Worm (Caenorhabditis elegans) whole organism, L1 larva: ENCODE measurements around the gene F23D12.2.

ENCODE experiments used
- C16A3.4 ChIP-seq: fragments of 150-350 bp; optimal IDR thresholded peaks from 2 replicates; lab custom pipeline; 2014; ENCODE audit warnings: missing biosample characterization, missing genetic modification characterization
- ama-1 ChIP-seq: fragments of 150-350 bp; optimal IDR thresholded peaks from 2 replicates; lab custom pipeline; 2014
- blmp-1 ChIP-seq: fragments of 150-350 bp; optimal IDR thresholded peaks from 2 replicates; lab custom pipeline; 2014; ENCODE audit warnings: missing biosample characterization, missing genetic modification characterization
- ceh-63 ChIP-seq: fragments of 200-800 bp; sonication (Bioruptor generic); optimal IDR thresholded peaks from 2 replicates; lab custom pipeline; 2018; ENCODE audit warnings: mild to moderate bottlenecking, missing genetic modification characterization, missing compliant biosample characterization
- ceh-88 ChIP-seq: fragments of 200-800 bp; sonication (Bioruptor generic); IDR thresholded peaks from 2 replicates; pipeline ENCODE4 v1.3.6; 2022; ENCODE audit warnings: missing genetic modification characterization, missing compliant biosample characterization
- dpl-1 ChIP-seq, 3 experiments: fragments of 150-350 bp in 2 of 3; sonication (generic microtip) in 1 of 3; optimal IDR thresholded peaks; 2 replicates each; lab custom pipeline; 2014 to 2017; ENCODE audit warnings: missing biosample characterization in 3 of 3, missing genetic modification characterization in 3 of 3, missing genetic modification reagents in 3 of 3
- efl-1 ChIP-seq, 4 experiments: fragments of 150-350 bp; optimal IDR thresholded peaks in 3 of 4; peaks in 1 of 4; 1 replicate in 1 of 4; 2 replicates in 3 of 4; lab custom pipeline; 2014; ENCODE audit warnings: missing biosample characterization in 2 of 4, missing genetic modification characterization in 2 of 4, missing genetic modification reagents in 2 of 4
- fkh-10 ChIP-seq: sonication (generic microtip); optimal IDR thresholded peaks from 2 replicates; lab custom pipeline; 2017; ENCODE audit warnings: missing biosample characterization, missing genetic modification reagents, missing genetic modification characterization
- grh-1 ChIP-seq: fragments of 200-800 bp; sonication (Bioruptor generic); IDR thresholded peaks from 2 replicates; pipeline ENCODE4 v1.3.6; 2022; ENCODE audit warnings: missing genetic modification reagents, missing genetic modification characterization, missing compliant biosample characterization
- irx-1 ChIP-seq: sonication (generic microtip); optimal IDR thresholded peaks from 2 replicates; lab custom pipeline; 2016; ENCODE audit warnings: missing genetic modification characterization, missing compliant biosample characterization
- lsy-2 ChIP-seq, 2 experiments: fragments of 150-350 bp; optimal IDR thresholded peaks; 2 replicates each; lab custom pipeline; 2014; ENCODE audit warnings: missing biosample characterization in 2 of 2, missing genetic modification characterization in 2 of 2
- mab-9 ChIP-seq: fragments of 200-800 bp; sonication (Bioruptor generic); IDR thresholded peaks from 2 replicates; pipeline ENCODE4 v1.3.6; 2022; ENCODE audit warnings: missing genetic modification reagents, missing genetic modification characterization, missing compliant biosample characterization
- mdl-1 ChIP-seq, 2 experiments: fragments of 150-350 bp; optimal IDR thresholded peaks; 2 replicates each; lab custom pipeline; 2014 to 2017; ENCODE audit warnings: missing biosample characterization in 2 of 2, missing genetic modification characterization in 2 of 2, inconsistent platforms in 1 of 2
- nhr-12 ChIP-seq: sonication (generic microtip); optimal IDR thresholded peaks from 2 replicates; lab custom pipeline; 2017; ENCODE audit warnings: missing biosample characterization, missing genetic modification characterization
- nhr-19 ChIP-seq: fragments of 200-800 bp; sonication (Bioruptor generic); conservative IDR thresholded peaks from 2 replicates; pipeline ENCODE4 v1.3.6; 2022; ENCODE audit warnings: missing genetic modification characterization, missing compliant biosample characterization
- nhr-237 ChIP-seq: fragments of 150-350 bp; optimal IDR thresholded peaks from 2 replicates; lab custom pipeline; 2014; ENCODE audit warnings: missing biosample characterization, missing genetic modification characterization
- nhr-28 ChIP-seq: fragments of 150-350 bp; optimal IDR thresholded peaks from 2 replicates; lab custom pipeline; 2014; ENCODE audit warnings: missing biosample characterization, missing genetic modification characterization
- nhr-71 ChIP-seq: sonication (generic microtip); optimal IDR thresholded peaks from 2 replicates; lab custom pipeline; 2016; ENCODE audit warnings: mild to moderate bottlenecking, missing genetic modification characterization, moderate library complexity, missing compliant biosample characterization
- nhr-85 ChIP-seq: sonication (generic microtip); peaks from one replicate; lab custom pipeline; 2016; ENCODE audit warnings: missing genetic modification characterization, inconsistent platforms, missing compliant biosample characterization
- nhr-90 ChIP-seq: sonication (generic microtip); optimal IDR thresholded peaks from 2 replicates; lab custom pipeline; 2016; ENCODE audit warnings: mild to moderate bottlenecking, missing genetic modification characterization, missing compliant biosample characterization; ENCODE audit not compliant: poor library complexity
- rnt-1 ChIP-seq: sonication (generic microtip); optimal IDR thresholded peaks from 2 replicates; lab custom pipeline; 2016; ENCODE audit warnings: mild to moderate bottlenecking, missing genetic modification characterization, moderate library complexity, missing compliant biosample characterization
- skn-1 ChIP-seq: fragments of 150-350 bp; optimal IDR thresholded peaks from 2 replicates; lab custom pipeline; 2014; ENCODE audit warnings: missing biosample characterization, missing genetic modification characterization
- swsn-7 ChIP-seq: sonication (generic microtip); optimal IDR thresholded peaks from 2 replicates; lab custom pipeline; 2016; ENCODE audit warnings: missing genetic modification characterization, missing compliant biosample characterization
- tbx-2 ChIP-seq: sonication (generic microtip); optimal IDR thresholded peaks from 2 replicates; lab custom pipeline; 2016; ENCODE audit warnings: missing genetic modification characterization, missing compliant biosample characterization
- tlp-1 ChIP-seq: fragments of 150-350 bp; optimal IDR thresholded peaks from 2 replicates; lab custom pipeline; 2014; ENCODE audit warnings: missing biosample characterization, missing genetic modification characterization
- unc-130 ChIP-seq: fragments of 150-350 bp; optimal IDR thresholded peaks from 2 replicates; lab custom pipeline; 2017; ENCODE audit warnings: missing biosample characterization, missing genetic modification characterization, inconsistent platforms
- unc-30 ChIP-seq: sonication (generic microtip); optimal IDR thresholded peaks from 2 replicates; lab custom pipeline; 2017; ENCODE audit warnings: missing biosample characterization, missing genetic modification characterization
- unc-86 ChIP-seq: sonication (generic microtip); optimal IDR thresholded peaks from 2 replicates; lab custom pipeline; 2016; ENCODE audit warnings: missing genetic modification characterization, missing compliant biosample characterization
- unc-98 ChIP-seq: fragments of 200-800 bp; sonication (Bioruptor generic); IDR thresholded peaks from 2 replicates; pipeline ENCODE4 v1.3.6; 2022; ENCODE audit warnings: missing genetic modification characterization, missing compliant biosample characterization
- zag-1 ChIP-seq: fragments of 150-350 bp; optimal IDR thresholded peaks from 2 replicates; lab custom pipeline; 2014; ENCODE audit warnings: missing biosample characterization, missing genetic modification characterization

F23D12.2 gene

ce11 chrX:14447498-14447897 lies 26.1 kb upstream of the F23D12.2 start:
- TF ChIP-seq fkh-10, result no peak
- TF ChIP-seq rnt-1 (tag; lab: Kevin White, UChicago), result no peak
- TF ChIP-seq C16A3.4 (tag; lab: Kevin White, UChicago), result no peak
- TF ChIP-seq nhr-71, result no peak
- no peak for TF ChIP-seq nhr-237 (tag; lab: Kevin White, UChicago)
- no peak for TF ChIP-seq unc-98 (GFP tag; lab: Robert Waterston, UW)
- TF ChIP-seq ceh-88 (GFP tag; lab: Robert Waterston, UW), result no peak

DNA sequence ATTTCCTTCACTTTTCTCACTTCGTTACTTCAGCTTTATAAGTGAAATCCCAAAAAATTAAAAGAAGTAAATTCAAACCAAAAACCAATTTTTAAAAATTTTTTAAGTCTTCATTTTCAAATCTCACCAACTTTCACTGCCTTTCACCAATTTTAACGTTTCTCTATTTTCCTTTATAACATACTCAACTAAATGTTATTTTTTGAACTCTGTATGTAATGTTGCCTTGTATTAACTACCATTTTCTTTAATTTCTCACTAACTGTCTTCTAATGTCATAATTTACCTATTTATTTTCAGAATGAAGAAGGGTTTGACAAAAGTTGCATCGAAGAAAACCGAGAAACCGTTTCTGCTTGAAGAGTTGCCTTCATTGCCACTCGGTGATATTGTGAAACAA lies 23.3 kb upstream of the F23D12.2 start, which contains the start of gene F23D12.4:
TSS of gene F23D12.4 (plus strand) at position 301 of the 400 bp plus-strand sequence.
- TF ChIP-seq nhr-12 (no peak), nhr-19 (no peak), lsy-2 (tag; optimal IDR thresholded peaks at IDR 0.05; lab: Kevin White, UChicago) (no peak), swsn-7 (tag; lab: Kevin White, UChicago) (no peak), unc-30 (tag; lab: Kevin White, UChicago) (no peak), ceh-63 (GFP tag; lab: Kevin White, UChicago) (no peak), zag-1 (no peak), blmp-1 (tag; lab: Kevin White, UChicago) (no peak), tbx-2 (no peak), skn-1 (tag; lab: Kevin White, UChicago) (no peak), unc-130 (tag; lab: Kevin White, UChicago) (no peak), unc-86 (tag; lab: Kevin White, UChicago) (no peak), mdl-1 (tag; optimal IDR thresholded peaks at IDR 0.05; lab: Kevin White, UChicago) (no peak)

- TF ChIP-seq C16A3.4 (tag; lab: Kevin White, UChicago), result no peak
These were observed 20.9 kb upstream of the F23D12.2 start, which contains the start of gene F23D12.3 for ce11 chrX:14442321-14442720. Gene F23D12.3 (plus strand): TSS chrX:14442621.

ce11 chrX:14437806-14438205 lies 16.4 kb upstream of the F23D12.2 start:
- peak; percentile 2 for TF ChIP-seq nhr-90 (tag; lab: Kevin White, UChicago)
- peak; percentile 50 for TF ChIP-seq nhr-85 (tag; lab: Kevin White, UChicago)

ce11 chrX:14435648-14436155 lies 14.3 kb upstream of the F23D12.2 start:
- TF ChIP-seq tlp-1 (tag; lab: Kevin White, UChicago), result no peak
- peak; percentile 63 for TF ChIP-seq nhr-85 (tag; lab: Kevin White, UChicago)
- TF ChIP-seq dpl-1 (GFP tag; optimal IDR thresholded peaks at IDR 0.05; lab: Kevin White, UChicago), result peak; percentile 10 to 34 (median 16)
- TF ChIP-seq efl-1 (optimal IDR thresholded peaks at IDR 0.05; lab: Kevin White, UChicago), result peak in 1 of 2 experiments; percentile 63
- peak in 1 of 2 experiments; percentile 33 for TF ChIP-seq efl-1 (GFP tag; optimal IDR thresholded peaks at IDR 0.05 in 1 of 2; lab: Kevin White, UChicago)
- TF ChIP-seq blmp-1 (tag; lab: Kevin White, UChicago), result peak; percentile 21
- peak; percentile 49 for TF ChIP-seq grh-1 (GFP tag; lab: Robert Waterston, UW)

DNA sequence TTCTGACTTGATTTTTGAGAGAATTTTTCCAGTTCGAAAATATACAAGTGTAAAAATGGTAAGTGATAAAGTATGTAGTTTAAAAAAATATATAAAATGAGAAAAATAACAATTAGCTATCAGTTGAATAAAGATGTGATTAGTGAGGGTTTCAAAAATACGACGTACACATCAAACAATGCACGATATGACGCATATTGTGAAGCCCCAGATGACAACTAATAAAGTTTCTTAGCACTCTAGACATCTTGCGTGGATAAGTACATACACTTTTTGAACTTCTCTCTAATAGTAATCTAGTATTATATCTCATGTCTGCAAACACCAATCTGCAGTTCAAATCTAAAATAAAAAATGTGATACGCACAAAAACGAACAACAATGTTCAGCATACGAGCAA lies 9.1 kb upstream of the F23D12.2 start:
- TF ChIP-seq efl-1 (optimal IDR thresholded peaks at IDR 0.05; lab: Kevin White, UChicago) (no peak), efl-1 (GFP tag; optimal IDR thresholded peaks at IDR 0.05 in 1 of 2; lab: Kevin White, UChicago) (peak in 1 of 2 experiments; percentile 62), mab-9 (no peak)

DNA sequence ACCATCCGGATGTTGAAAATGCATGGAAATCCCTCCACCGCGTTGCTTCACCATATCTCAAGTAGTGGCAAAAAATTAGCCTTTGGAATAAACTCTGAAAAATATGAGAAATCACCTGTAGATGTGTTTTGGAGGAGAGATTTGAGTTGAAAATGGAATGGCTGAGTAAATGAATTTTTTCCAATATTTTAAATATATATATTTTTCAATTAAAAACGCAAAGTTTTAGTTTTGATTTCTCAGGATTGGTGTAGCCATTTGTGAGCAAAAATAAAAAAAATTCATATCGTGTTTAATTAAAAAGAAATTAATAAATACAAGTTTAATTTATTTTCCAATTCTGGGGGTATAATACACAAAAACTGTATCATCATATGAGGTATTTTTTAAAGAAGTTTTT lies 6.7 kb upstream of the F23D12.2 start, which contains the start of gene F23D12.1:
TSS of gene F23D12.1 (minus strand) at position 101 of the 400 bp plus-strand sequence.
- TF ChIP-seq nhr-28 (tag; lab: Kevin White, UChicago), result no peak
- TF ChIP-seq ama-1 (lab: Kevin White, UChicago), result no peak
- no peak for TF ChIP-seq irx-1
